Worm (Caenorhabditis elegans): ENCODE data around the gene far-2.

ce11 chrIII:9058959-9059534 lies 22.6 kb upstream of the far-2 start, which contains the start of gene gst-1:
- TF ChIP-seq nfya-1 (tag; optimal IDR thresholded peaks at IDR 0.05) (no peak), nhr-11 (tag; optimal IDR thresholded peaks at IDR 0.05) (no peak), unc-55 (GFP tag; optimal IDR thresholded peaks at IDR 0.05) (no peak), ceh-45 (GFP tag; IDR thresholded peaks at IDR 0.05) (no peak), ttx-3 (tag; optimal IDR thresholded peaks at IDR 0.05) (no peak), Y22D7AL.16 (tag; optimal IDR thresholded peaks at IDR 0.05) (no peak), gmeb-2 (tag; optimal IDR thresholded peaks at IDR 0.05) (no peak)

Data from whole organism, late embryonic.